Worm (Caenorhabditis elegans) whole organism, early embryonic: ENCODE results near the gene K10D2.8.

Source experiments
- aly-1 ChIP-seq: sonication (generic microtip); optimal IDR thresholded peaks from 2 replicates; lab custom pipeline; 2016; ENCODE audit warnings: missing genetic modification characterization, missing compliant biosample characterization
- ama-1 ChIP-seq: fragments of 150-350 bp; optimal IDR thresholded peaks from 2 replicates; lab custom pipeline; 2014
- tbx-11 ChIP-seq: fragments of 200-800 bp; sonication (Bioruptor generic); IDR thresholded peaks from 2 replicates; pipeline ENCODE4 v1.3.6; 2022; ENCODE audit warnings: missing genetic modification characterization, missing compliant biosample characterization
- tbx-37 ChIP-seq: fragments of 200-800 bp; sonication (Bioruptor generic); conservative IDR thresholded peaks from 2 replicates; pipeline ENCODE4 v1.3.6; 2022; ENCODE audit warnings: missing genetic modification reagents, missing genetic modification characterization, missing compliant biosample characterization
- tra-4 ChIP-seq: sonication (generic microtip); optimal IDR thresholded peaks from 2 replicates; lab custom pipeline; 2017; ENCODE audit warnings: missing genetic modification characterization, missing compliant biosample characterization

DNA sequence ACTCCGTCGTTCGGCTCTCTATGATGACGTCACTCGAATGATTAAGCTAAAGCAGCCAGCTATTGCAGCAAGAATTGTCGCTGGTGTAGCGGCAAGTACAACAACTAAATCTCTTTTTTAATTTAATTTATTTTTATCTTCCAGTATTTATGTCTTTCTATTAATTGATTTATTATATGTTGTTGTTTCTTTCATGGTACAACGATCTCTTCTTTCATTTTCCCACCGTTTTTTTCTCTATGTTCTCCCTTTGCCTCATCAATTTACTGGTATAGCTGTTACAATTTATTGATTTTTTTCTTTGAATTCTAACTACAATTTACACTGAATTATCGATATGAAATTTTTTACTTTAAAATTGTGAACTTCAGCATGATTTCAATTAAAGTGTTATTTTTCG is 7.2 kb downstream of the K10D2.8 start, which contains the start of gene moc-6:
- no peak for TF ChIP-seq tra-4 (tag; lab: Kevin White, UChicago)
- no peak for TF ChIP-seq ama-1
- TF ChIP-seq tbx-11 (GFP tag; lab: Robert Waterston, UW) = no peak
- TF ChIP-seq tbx-37 (GFP tag; lab: Robert Waterston, UW) = no peak
- TF ChIP-seq aly-1 (tag; lab: Kevin White, UChicago) = no peak
